Fruit fly (Drosophila melanogaster) whole organism, prepupa: Measurements from ENCODE around the gene CG6503.

Source experiments
- Blimp-1 ChIP-seq: fragments of 200-800 bp; sonication (Bioruptor generic); optimal IDR thresholded peaks from 3 replicates; lab custom pipeline; 2017; ENCODE audit warnings: missing biosample characterization, missing genetic modification characterization, mild to moderate bottlenecking, moderate library complexity, missing genetic modification reagents
- CG10631 ChIP-seq: fragments of 200-800 bp; sonication (Bioruptor generic); optimal IDR thresholded peaks from 2 replicates; lab custom pipeline; 2016; ENCODE audit warnings: missing biosample characterization, missing genetic modification characterization
- CG10669 ChIP-seq: fragments of 200-800 bp; sonication (Bioruptor generic); optimal IDR thresholded peaks from 3 replicates; lab custom pipeline; 2018; ENCODE audit warnings: missing biosample characterization, mild to moderate bottlenecking, missing genetic modification characterization, moderate library complexity
- CG11762 ChIP-seq: fragments of 200-800 bp; sonication (Bioruptor generic); optimal IDR thresholded peaks from 3 replicates; lab custom pipeline; 2016; ENCODE audit warnings: missing biosample characterization, missing genetic modification characterization; ENCODE audit not compliant: insufficient read depth
- CG11902 ChIP-seq: fragments of 200-800 bp; sonication (Bioruptor generic); optimal IDR thresholded peaks from 3 replicates; lab custom pipeline; 2016; ENCODE audit warnings: missing biosample characterization, missing genetic modification characterization
- CG15336 ChIP-seq: fragments of 200-800 bp; sonication (Bioruptor generic); IDR thresholded peaks from 2 replicates; pipeline ENCODE4 v1.3.6; 2022; ENCODE audit warnings: missing biosample characterization, missing genetic modification characterization
- CG1621 ChIP-seq: fragments of 200-800 bp; sonication (Bioruptor generic); optimal IDR thresholded peaks from 3 replicates; lab custom pipeline; 2018; ENCODE audit warnings: missing biosample characterization, mild to moderate bottlenecking, missing genetic modification characterization
- CG3032 ChIP-seq: fragments of 200-800 bp; optimal IDR thresholded peaks from 2 replicates; lab custom pipeline; 2019; ENCODE audit warnings: missing biosample characterization, mild to moderate bottlenecking, missing genetic modification characterization, moderate library complexity
- CG31627 ChIP-seq: fragments of 200-800 bp; sonication (Bioruptor generic); optimal IDR thresholded peaks from 3 replicates; lab custom pipeline; 2016; ENCODE audit warnings: missing biosample characterization, missing genetic modification characterization
- CG32006 ChIP-seq: fragments of 200-800 bp; sonication (Bioruptor generic); optimal IDR thresholded peaks from 3 replicates; lab custom pipeline; 2017; ENCODE audit warnings: missing biosample characterization, mild to moderate bottlenecking, missing genetic modification characterization
- CG34406 ChIP-seq: fragments of 200-800 bp; sonication (Bioruptor generic); optimal IDR thresholded peaks from 3 replicates; lab custom pipeline; 2016; ENCODE audit warnings: missing biosample characterization, missing genetic modification characterization
- CG3919 ChIP-seq: fragments of 200-800 bp; sonication (Bioruptor generic); optimal IDR thresholded peaks from 3 replicates; lab custom pipeline; 2016; ENCODE audit warnings: missing biosample characterization, missing genetic modification characterization
- CG4318 ChIP-seq: fragments of 200-800 bp; sonication (Bioruptor generic); optimal IDR thresholded peaks from 3 replicates; lab custom pipeline; 2017; ENCODE audit warnings: missing biosample characterization, mild to moderate bottlenecking, missing genetic modification characterization
- CG6163 ChIP-seq: fragments of 200-800 bp; sonication (Bioruptor generic); IDR thresholded peaks from 3 replicates; pipeline ENCODE4 v1.3.6; 2022; ENCODE audit warnings: missing biosample characterization, missing genetic modification characterization
- CG6276 ChIP-seq: fragments of 200-800 bp; sonication (Bioruptor generic); optimal IDR thresholded peaks from 2 replicates; lab custom pipeline; 2017; ENCODE audit warnings: missing biosample characterization, mild to moderate bottlenecking, missing genetic modification characterization
- CG6792 ChIP-seq: fragments of 200-800 bp; sonication (Bioruptor generic); optimal IDR thresholded peaks from 3 replicates; lab custom pipeline; 2016; ENCODE audit warnings: missing biosample characterization, missing genetic modification characterization
- CG6808 ChIP-seq: fragments of 200-800 bp; sonication (Bioruptor generic); optimal IDR thresholded peaks from 3 replicates; lab custom pipeline; 2017; ENCODE audit warnings: missing biosample characterization, missing genetic modification characterization, mild to moderate bottlenecking, moderate library complexity, missing genetic modification reagents
- CG6854 ChIP-seq: fragments of 200-800 bp; sonication (Bioruptor generic); optimal IDR thresholded peaks from 2 replicates; lab custom pipeline; 2017; ENCODE audit warnings: missing biosample characterization, mild to moderate bottlenecking, missing genetic modification characterization
- CG7368 ChIP-seq: fragments of 200-800 bp; sonication (Bioruptor generic); optimal IDR thresholded peaks from 3 replicates; lab custom pipeline; 2016; ENCODE audit warnings: missing biosample characterization, missing genetic modification characterization
- CG8119 ChIP-seq: fragments of 200-800 bp; sonication (Bioruptor generic); IDR thresholded peaks from 3 replicates; pipeline ENCODE4 v1.3.6; 2022; ENCODE audit warnings: missing biosample characterization, missing genetic modification characterization
- CG8319 ChIP-seq: fragments of 200-800 bp; sonication (Bioruptor generic); optimal IDR thresholded peaks from 3 replicates; lab custom pipeline; 2016; ENCODE audit warnings: missing biosample characterization, missing genetic modification characterization
- CG8632 ChIP-seq: fragments of 200-800 bp; sonication (Bioruptor generic); optimal IDR thresholded peaks from 3 replicates; lab custom pipeline; 2016; ENCODE audit warnings: missing biosample characterization, missing genetic modification characterization
- Eip78C ChIP-seq: fragments of 200-800 bp; sonication (Bioruptor generic); peaks from one replicate; lab custom pipeline; 2016; ENCODE audit warnings: missing biosample characterization, missing genetic modification characterization
- Ets96B ChIP-seq: fragments of 200-800 bp; optimal IDR thresholded peaks from 2 replicates; lab custom pipeline; 2019; ENCODE audit warnings: missing biosample characterization, mild to moderate bottlenecking, missing genetic modification characterization, moderate library complexity
- Gug ChIP-seq: fragments of 200-800 bp; sonication (Bioruptor generic); IDR thresholded peaks from 2 replicates; pipeline ENCODE4 v1.3.6; 2022; ENCODE audit warnings: missing biosample characterization, missing genetic modification characterization
- Hr38 ChIP-seq: sonication (Bioruptor generic); optimal IDR thresholded peaks from 2 replicates; lab custom pipeline; 2016; ENCODE audit warnings: missing biosample characterization, missing genetic modification characterization
- Hr4 ChIP-seq: fragments of 200-800 bp; sonication (Bioruptor generic); optimal IDR thresholded peaks from 3 replicates; lab custom pipeline; 2016; ENCODE audit warnings: missing biosample characterization, missing genetic modification characterization
- Lpt ChIP-seq: fragments of 200-800 bp; sonication (Bioruptor generic); optimal IDR thresholded peaks from 3 replicates; lab custom pipeline; 2016; ENCODE audit warnings: missing biosample characterization, missing genetic modification characterization
- Met ChIP-seq: fragments of 200-800 bp; sonication (Bioruptor generic); optimal IDR thresholded peaks from 3 replicates; lab custom pipeline; 2016; ENCODE audit warnings: missing biosample characterization, missing genetic modification characterization
- OdsH ChIP-seq: fragments of 200-800 bp; sonication (Bioruptor generic); optimal IDR thresholded peaks from 3 replicates; lab custom pipeline; 2016; ENCODE audit warnings: missing biosample characterization, missing genetic modification characterization
- Smox ChIP-seq: fragments of 200-800 bp; sonication (Bioruptor generic); optimal IDR thresholded peaks from 3 replicates; lab custom pipeline; 2016; ENCODE audit warnings: missing biosample characterization, missing genetic modification characterization
- Sox102F ChIP-seq: fragments of 200-800 bp; sonication (Bioruptor generic); optimal IDR thresholded peaks from 2 replicates; lab custom pipeline; 2016; ENCODE audit warnings: missing biosample characterization, mild to moderate bottlenecking, missing genetic modification characterization
- Sox14 ChIP-seq: fragments of 200-800 bp; sonication (Bioruptor generic); optimal IDR thresholded peaks from 3 replicates; lab custom pipeline; 2016; ENCODE audit warnings: missing biosample characterization, missing genetic modification characterization
- achi ChIP-seq: fragments of 200-800 bp; sonication (Bioruptor generic); optimal IDR thresholded peaks from 3 replicates; lab custom pipeline; 2016; ENCODE audit warnings: missing biosample characterization, missing genetic modification characterization
- acj6 ChIP-seq: fragments of 200-800 bp; sonication (Bioruptor generic); optimal IDR thresholded peaks from 3 replicates; lab custom pipeline; 2016; ENCODE audit warnings: missing biosample characterization, missing genetic modification characterization
- dsx ChIP-seq: fragments of 200-800 bp; optimal IDR thresholded peaks from 3 replicates; lab custom pipeline; 2019; ENCODE audit warnings: missing biosample characterization, mild to moderate bottlenecking, missing genetic modification characterization, moderate library complexity; ENCODE audit not compliant: poor library complexity, severe bottlenecking
- eg ChIP-seq: fragments of 200-800 bp; sonication (Bioruptor generic); IDR thresholded peaks from 3 replicates; pipeline ENCODE4 v1.3.6; 2022; ENCODE audit warnings: missing biosample characterization, missing genetic modification characterization
- esn ChIP-seq: fragments of 200-800 bp; sonication (Bioruptor generic); optimal IDR thresholded peaks from 2 replicates; lab custom pipeline; 2016; ENCODE audit warnings: missing biosample characterization, mild to moderate bottlenecking, missing genetic modification characterization, moderate library complexity
- fd59A ChIP-seq: fragments of 200-800 bp; sonication (Bioruptor generic); optimal IDR thresholded peaks from 2 replicates; lab custom pipeline; 2017; ENCODE audit warnings: missing biosample characterization, mild to moderate bottlenecking, missing genetic modification characterization, missing genetic modification reagents
- lz ChIP-seq: fragments of 200-800 bp; sonication (Bioruptor generic); optimal IDR thresholded peaks from 3 replicates; lab custom pipeline; 2016; ENCODE audit warnings: missing biosample characterization, missing genetic modification characterization
- net ChIP-seq: fragments of 200-800 bp; sonication (Bioruptor generic); optimal IDR thresholded peaks from 3 replicates; lab custom pipeline; 2016; ENCODE audit warnings: missing biosample characterization, missing genetic modification characterization
- pdm3 ChIP-seq: fragments of 200-800 bp; sonication (Bioruptor generic); optimal IDR thresholded peaks from 3 replicates; lab custom pipeline; 2016; ENCODE audit warnings: missing biosample characterization, missing genetic modification characterization
- salr ChIP-seq, 2 experiments: fragments of 200-800 bp; sonication (Bioruptor generic); optimal IDR thresholded peaks; 3 replicates each; lab custom pipeline; 2016 to 2018; ENCODE audit warnings: missing biosample characterization in 2 of 2, missing genetic modification characterization in 2 of 2, mild to moderate bottlenecking in 1 of 2
- spab ChIP-seq: fragments of 200-800 bp; sonication (Bioruptor generic); optimal IDR thresholded peaks from 2 replicates; lab custom pipeline; 2017; ENCODE audit warnings: missing biosample characterization, mild to moderate bottlenecking, missing genetic modification characterization, missing genetic modification reagents
- svp ChIP-seq: fragments of 200-800 bp; sonication (Bioruptor generic); peaks from one replicate; lab custom pipeline; 2016; ENCODE audit warnings: missing biosample characterization, missing genetic modification characterization
- topi ChIP-seq: fragments of 200-800 bp; sonication (Bioruptor generic); optimal IDR thresholded peaks from 3 replicates; lab custom pipeline; 2016; ENCODE audit warnings: missing biosample characterization, missing genetic modification characterization

The CG6503 gene

DNA sequence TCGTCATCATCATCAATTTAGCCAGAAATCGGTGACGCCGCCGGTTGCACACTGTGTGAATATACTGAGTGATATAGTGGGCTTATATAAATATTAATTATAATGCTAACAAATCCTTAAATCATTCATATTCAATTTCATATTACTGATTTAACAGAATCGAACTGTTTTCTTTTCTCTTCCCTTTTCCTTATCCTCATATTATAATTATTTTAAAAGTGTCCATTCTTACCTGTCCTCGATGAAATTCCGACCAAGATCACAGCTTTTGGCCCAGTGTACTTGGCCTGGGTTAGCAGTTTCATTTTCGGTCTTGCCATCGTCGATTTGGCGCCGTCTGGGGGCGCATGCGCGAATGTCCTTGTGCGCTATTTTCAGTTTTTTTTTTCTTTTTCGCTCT lies 8.1 kb upstream of the CG6503 start:
- TF ChIP-seq Hr4 (GFP tag; lab: Kevin White, UChicago) (peak; percentile 42), svp (GFP tag; lab: Kevin White, UChicago) (peak; percentile 46), acj6 (GFP tag; lab: Kevin White, UChicago) (peak; percentile 3), CG6276 (GFP tag; lab: Kevin White, UChicago) (peak; percentile 15), spab (GFP tag; lab: Kevin White, UChicago) (no peak), CG3919 (GFP tag; lab: Kevin White, UChicago) (peak; percentile 28), achi (GFP tag; lab: Kevin White, UChicago) (peak; percentile 40), net (GFP tag; lab: Kevin White, UChicago) (no peak), CG11762 (GFP tag; lab: Kevin White, UChicago) (peak; percentile 13), CG3032 (tag; lab: Kevin White, UChicago) (peak; percentile 7), CG32006 (GFP tag; lab: Kevin White, UChicago) (peak; percentile 62), CG8119 (GFP tag; lab: Robert Waterston, UW) (0 out of 3 replicates have a peak, but pooled peaks have one; percentile 40), Eip78C (GFP tag; lab: Kevin White, UChicago) (peak; percentile 79), CG4318 (peak; percentile 22), CG15336 (GFP tag; lab: Robert Waterston, UW) (0 out of 2 replicates have a peak, but pooled peaks have one; percentile 23), CG8632 (GFP tag; lab: Kevin White, UChicago) (peak; percentile 6), pdm3 (GFP tag; lab: Kevin White, UChicago) (peak; percentile 10), CG10631 (no peak), fd59A (GFP tag; lab: Kevin White, UChicago) (no peak), CG31627 (GFP tag; lab: Kevin White, UChicago) (no peak), CG6854 (GFP tag; lab: Kevin White, UChicago) (no peak), eg (GFP tag; lab: Robert Waterston, UW) (peak; percentile 25; the same call in 1 of the 3 replicates), Smox (GFP tag; lab: Kevin White, UChicago) (no peak)

DNA sequence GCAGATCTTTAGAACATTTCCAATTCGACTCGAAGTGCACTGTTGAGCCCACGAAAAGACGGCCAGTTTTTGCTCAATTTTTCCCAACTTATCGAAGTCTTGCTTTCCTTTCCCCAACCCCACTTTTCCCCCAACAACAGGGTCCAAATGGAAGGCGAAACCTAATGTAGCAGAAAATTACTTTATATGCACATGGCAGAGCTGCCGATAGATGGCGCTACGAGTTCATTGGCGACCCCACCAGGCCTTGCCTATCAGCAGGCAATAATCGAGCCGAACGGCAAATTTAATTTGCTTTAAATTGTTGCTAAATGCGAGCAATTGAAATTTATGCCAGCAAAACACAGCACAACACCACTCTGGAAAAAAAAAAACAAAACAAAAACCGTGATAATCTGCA lies 7.6 kb upstream of the CG6503 start:
- TF ChIP-seq acj6 (GFP tag; lab: Kevin White, UChicago) (no peak), CG34406 (GFP tag; lab: Kevin White, UChicago) (no peak), dsx (GFP tag; lab: Kevin White, UChicago) (no peak), Gug (GFP tag; lab: Robert Waterston, UW) (no peak), CG8119 (GFP tag; lab: Robert Waterston, UW) (no peak), fd59A (GFP tag; lab: Kevin White, UChicago) (no peak), salr (GFP tag; optimal IDR thresholded peaks at IDR 0.05; lab: Kevin White, UChicago) (no peak), Hr38 (no peak), CG11902 (GFP tag; lab: Kevin White, UChicago) (no peak), esn (GFP tag; lab: Kevin White, UChicago) (no peak), CG1621 (no peak), CG15336 (GFP tag; lab: Robert Waterston, UW) (no peak), lz (GFP tag; lab: Kevin White, UChicago) (no peak), Hr4 (GFP tag; lab: Kevin White, UChicago) (no peak), Ets96B (tag; lab: Kevin White, UChicago) (no peak), OdsH (GFP tag; lab: Kevin White, UChicago) (no peak), Sox102F (GFP tag; lab: Kevin White, UChicago) (no peak), Sox14 (no peak), CG6854 (GFP tag; lab: Kevin White, UChicago) (no peak), CG8632 (GFP tag; lab: Kevin White, UChicago) (no peak)

DNA sequence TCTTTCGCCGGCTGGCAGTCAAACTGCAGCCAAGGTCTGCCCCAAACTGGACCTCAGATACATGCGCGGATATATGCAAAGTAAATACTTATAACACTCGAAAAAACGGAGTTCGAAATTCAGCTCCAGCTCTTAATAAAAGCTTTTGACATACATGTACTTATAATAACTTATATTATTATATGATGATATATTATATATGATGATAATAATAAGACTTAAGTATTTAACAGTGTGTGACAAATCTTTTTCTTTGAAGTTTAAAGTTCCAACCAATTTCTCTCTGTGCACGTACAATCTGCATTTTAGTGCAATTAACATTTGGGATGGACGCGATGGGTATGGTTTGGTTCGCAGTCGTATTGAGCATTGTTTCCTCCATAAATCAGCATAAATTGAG lies 4.7 kb upstream of the CG6503 start:
- TF ChIP-seq Hr38: no peak
- TF ChIP-seq CG8319 (GFP tag; lab: Kevin White, UChicago): peak; percentile 47
- TF ChIP-seq CG34406 (GFP tag; lab: Kevin White, UChicago): peak; percentile 61
- no peak for TF ChIP-seq salr (GFP tag; optimal IDR thresholded peaks at IDR 0.05; lab: Kevin White, UChicago)
- TF ChIP-seq Met (GFP tag; lab: Kevin White, UChicago): peak; percentile 5
- TF ChIP-seq CG8632 (GFP tag; lab: Kevin White, UChicago): peak; percentile 58
- no peak for TF ChIP-seq CG6163 (GFP tag; lab: Robert Waterston, UW)
- peak; percentile 26 for TF ChIP-seq CG11902 (GFP tag; lab: Kevin White, UChicago)
- TF ChIP-seq net (GFP tag; lab: Kevin White, UChicago): no peak
- no peak for TF ChIP-seq CG31627 (GFP tag; lab: Kevin White, UChicago)
- TF ChIP-seq CG3919 (GFP tag; lab: Kevin White, UChicago): peak; percentile 30
- TF ChIP-seq Eip78C (GFP tag; lab: Kevin White, UChicago): peak; percentile 83
- TF ChIP-seq topi: peak; percentile 3
- peak; percentile 36 for TF ChIP-seq Ets96B (tag; lab: Kevin White, UChicago)
- peak; percentile 25 for TF ChIP-seq CG7368 (GFP tag; lab: Kevin White, UChicago)
- TF ChIP-seq CG6792 (GFP tag; lab: Kevin White, UChicago): peak; percentile 60
- no peak for TF ChIP-seq Blimp-1 (GFP tag; lab: Kevin White, UChicago)
- TF ChIP-seq CG8119 (GFP tag; lab: Robert Waterston, UW): peak; percentile 19; the same call in 1 of the 3 replicates
- TF ChIP-seq CG10669: peak; percentile 10
- no peak for TF ChIP-seq Lpt (GFP tag; lab: Kevin White, UChicago)
- TF ChIP-seq CG6808 (GFP tag; lab: Kevin White, UChicago): peak; percentile 11
